Worm (Caenorhabditis elegans) whole organism, L1 larva: ENCODE measurements around the gene gst-7.

ENCODE experiments used
- egl-13 ChIP-seq: sonication (generic microtip); optimal IDR thresholded peaks from 2 replicates; lab custom pipeline; 2016; ENCODE audit warnings: missing genotype, missing genetic modification reagents, missing genetic modification characterization, missing compliant biosample characterization
- elt-3 ChIP-seq, 6 experiments: fragments of 150-350 bp in 1 of 6; sonication (generic microtip); optimal IDR thresholded peaks; 2 replicates each; lab custom pipeline; 2017 to 2018; ENCODE audit warnings: missing biosample characterization in 6 of 6, missing genetic modification characterization in 6 of 6, inconsistent platforms in 1 of 6
- fkh-8 ChIP-seq: sonication (generic microtip); optimal IDR thresholded peaks from 2 replicates; lab custom pipeline; 2016; ENCODE audit warnings: mild to moderate bottlenecking, missing genetic modification characterization, missing compliant biosample characterization

- no peak for TF ChIP-seq egl-13 (tag; lab: Kevin White, UChicago)
- TF ChIP-seq elt-3 (tag; optimal IDR thresholded peaks at IDR 0.05; lab: Kevin White, UChicago) = peak in 1 of 6 experiments; percentile 5
- TF ChIP-seq fkh-8 (tag; lab: Kevin White, UChicago) = no peak
These were observed 7.5 kb upstream of the gst-7 start, which contains the start of gene F11G11.15 for ce11 chrII:4874335-4874861.
